Fruit fly (Drosophila melanogaster) whole organism, embryonic: ENCODE results near the gene Tnks.
A peak's percentile ranks its signal among the peaks of the same experiment; 100 is the strongest.

Source experiments
- CG11723 ChIP-seq: fragments of 200-800 bp; sonication (Bioruptor generic); optimal IDR thresholded peaks from 2 replicates; lab custom pipeline; 2017; ENCODE audit warnings: missing biosample characterization, mild to moderate bottlenecking, missing genetic modification characterization
- CG12744 ChIP-seq: fragments of 200-800 bp; sonication (Bioruptor generic); optimal IDR thresholded peaks from 2 replicates; lab custom pipeline; 2016; ENCODE audit warnings: missing biosample characterization, missing genetic modification characterization
- CG14965 ChIP-seq: fragments of 200-800 bp; sonication (Bioruptor generic); optimal IDR thresholded peaks from 2 replicates; lab custom pipeline; 2016; ENCODE audit warnings: missing biosample characterization, missing genetic modification characterization, borderline replicate concordance
- CG15011 ChIP-seq: fragments of 200-800 bp; sonication (Bioruptor generic); optimal IDR thresholded peaks from 3 replicates; lab custom pipeline; 2018; ENCODE audit warnings: missing biosample characterization, mild to moderate bottlenecking, missing genetic modification characterization
- CG1647 ChIP-seq: fragments of 200-800 bp; sonication (Bioruptor generic); optimal IDR thresholded peaks from 3 replicates; lab custom pipeline; 2016; ENCODE audit warnings: missing biosample characterization, missing genetic modification characterization
- CG17912 ChIP-seq: fragments of 200-800 bp; sonication (Bioruptor generic); optimal IDR thresholded peaks from 2 replicates; lab custom pipeline; 2018; ENCODE audit warnings: missing biosample characterization, mild to moderate bottlenecking, missing genetic modification characterization
- CG18476 ChIP-seq: fragments of 200-800 bp; sonication (Bioruptor generic); optimal IDR thresholded peaks from 2 replicates; lab custom pipeline; 2016; ENCODE audit warnings: missing biosample characterization, mild to moderate bottlenecking, missing genetic modification characterization
- CG18619 ChIP-seq: fragments of 200-800 bp; sonication (Bioruptor generic); optimal IDR thresholded peaks from 3 replicates; lab custom pipeline; 2017; ENCODE audit warnings: missing biosample characterization, mild to moderate bottlenecking, missing genetic modification characterization
- CG2116 ChIP-seq: fragments of 200-800 bp; sonication (Bioruptor generic); optimal IDR thresholded peaks from 3 replicates; lab custom pipeline; 2018; ENCODE audit warnings: missing biosample characterization, mild to moderate bottlenecking, missing genetic modification characterization
- CG2129 ChIP-seq: fragments of 200-800 bp; sonication (Bioruptor generic); IDR thresholded peaks from 2 replicates; pipeline ENCODE4 v1.3.6; 2022; ENCODE audit warnings: missing biosample characterization, missing genetic modification characterization; ENCODE audit not compliant: partially characterized antibody
- CG3065 ChIP-seq: fragments of 200-800 bp; sonication (Bioruptor generic); optimal IDR thresholded peaks from 2 replicates; lab custom pipeline; 2016; ENCODE audit warnings: missing biosample characterization, missing genetic modification characterization
- CG34376 ChIP-seq: fragments of 200-800 bp; sonication (Bioruptor generic); optimal IDR thresholded peaks from 2 replicates; lab custom pipeline; 2018; ENCODE audit warnings: missing biosample characterization, mild to moderate bottlenecking, missing genetic modification characterization
- CG7987 ChIP-seq: fragments of 200-800 bp; sonication (Bioruptor generic); optimal IDR thresholded peaks from 2 replicates; lab custom pipeline; 2018; ENCODE audit warnings: missing biosample characterization, mild to moderate bottlenecking, missing genetic modification characterization, moderate library complexity
- CG8924 ChIP-seq: fragments of 200-800 bp; optimal IDR thresholded peaks from 3 replicates; lab custom pipeline; 2019; ENCODE audit warnings: missing biosample characterization, mild to moderate bottlenecking, missing genetic modification characterization, moderate library complexity
- CG9817 ChIP-seq: fragments of 200-800 bp; sonication (Bioruptor generic); optimal IDR thresholded peaks from 2 replicates; lab custom pipeline; 2018; ENCODE audit warnings: missing biosample characterization, mild to moderate bottlenecking, missing genetic modification characterization, moderate library complexity
- CG9932 ChIP-seq: fragments of 200-800 bp; sonication (Bioruptor generic); IDR thresholded peaks from 2 replicates; pipeline ENCODE4 v1.3.6; 2022; ENCODE audit warnings: missing biosample characterization, missing genetic modification characterization
- Dbx ChIP-seq: fragments of 200-800 bp; sonication (Bioruptor generic); IDR thresholded peaks from 3 replicates; pipeline ENCODE4 v1.3.6; 2022; ENCODE audit warnings: missing biosample characterization, missing genetic modification characterization
- Dip3 ChIP-seq: fragments of 200-800 bp; sonication (Bioruptor generic); optimal IDR thresholded peaks from 3 replicates; lab custom pipeline; 2016; ENCODE audit warnings: missing biosample characterization, missing genetic modification characterization
- Dll ChIP-seq: fragments of 200-800 bp; sonication (Bioruptor generic); IDR thresholded peaks from 4 replicates; pipeline ENCODE4 v1.3.6; 2022; ENCODE audit warnings: missing biosample characterization, missing genetic modification characterization; ENCODE audit not compliant: partially characterized antibody
- Dp ChIP-seq: fragments of 200-800 bp; sonication (Bioruptor generic); optimal IDR thresholded peaks from 2 replicates; lab custom pipeline; 2018; ENCODE audit warnings: missing biosample characterization, mild to moderate bottlenecking, missing genetic modification characterization, moderate library complexity
- Hmx ChIP-seq: fragments of 200-800 bp; sonication (Bioruptor generic); optimal IDR thresholded peaks from 2 replicates; lab custom pipeline; 2016; ENCODE audit warnings: missing biosample characterization, missing genetic modification characterization
- Hr3 ChIP-seq: fragments of 200-800 bp; sonication (Bioruptor generic); optimal IDR thresholded peaks from 3 replicates; lab custom pipeline; 2016; ENCODE audit warnings: missing biosample characterization, missing genetic modification characterization
- Jarid2 ChIP-seq: fragments of 200-800 bp; sonication (Bioruptor generic); optimal IDR thresholded peaks from 3 replicates; lab custom pipeline; 2017; ENCODE audit warnings: mild to moderate bottlenecking, missing biosample characterization, missing genetic modification reagents, missing genetic modification characterization
- Mes4 ChIP-seq: fragments of 200-800 bp; sonication (Bioruptor generic); optimal IDR thresholded peaks from 2 replicates; lab custom pipeline; 2016; ENCODE audit warnings: missing biosample characterization, missing genetic modification characterization
- Ptx1 ChIP-seq: fragments of 200-800 bp; sonication (Bioruptor generic); IDR thresholded peaks from 2 replicates; pipeline ENCODE4 v1.3.6; 2022; ENCODE audit warnings: missing biosample characterization, missing genetic modification characterization
- Taf1 ChIP-seq: fragments of 200-800 bp; sonication (Bioruptor generic); IDR thresholded peaks from 2 replicates; pipeline ENCODE4 v1.3.6; 2022; ENCODE audit warnings: missing biosample characterization, missing genetic modification characterization
- Usf ChIP-seq: fragments of 200-800 bp; sonication (Bioruptor generic); optimal IDR thresholded peaks from 2 replicates; lab custom pipeline; 2017; ENCODE audit warnings: missing genotype, missing biosample characterization, missing genetic modification characterization
- Xbp1 ChIP-seq: fragments of 200-800 bp; sonication (Bioruptor generic); optimal IDR thresholded peaks from 3 replicates; lab custom pipeline; 2016; ENCODE audit warnings: missing biosample characterization, mild to moderate bottlenecking, missing genetic modification characterization
- ac ChIP-seq: fragments of 200-800 bp; sonication (Bioruptor generic); optimal IDR thresholded peaks from 3 replicates; lab custom pipeline; 2017; ENCODE audit warnings: missing biosample characterization, mild to moderate bottlenecking, missing genetic modification characterization
- ase ChIP-seq: fragments of 200-800 bp; sonication (Bioruptor generic); IDR thresholded peaks from 3 replicates; pipeline ENCODE4 v1.3.6; 2022; ENCODE audit warnings: missing biosample characterization, missing genetic modification characterization
- ato ChIP-seq: fragments of 200-800 bp; sonication (Bioruptor generic); IDR thresholded peaks from 2 replicates; pipeline ENCODE4 v1.3.6; 2022; ENCODE audit warnings: missing biosample characterization, missing genetic modification characterization; ENCODE audit not compliant: partially characterized antibody
- br ChIP-seq: fragments of >200 bp; optimal IDR thresholded peaks from 2 replicates; lab custom pipeline; 2017
- chinmo ChIP-seq: fragments of 200-800 bp; sonication (Bioruptor generic); IDR thresholded peaks from 4 replicates; pipeline ENCODE4 v1.3.6; 2022; ENCODE audit warnings: missing biosample characterization, missing genetic modification characterization; ENCODE audit not compliant: partially characterized antibody
- danr ChIP-seq: fragments of 200-800 bp; sonication (Bioruptor generic); IDR thresholded peaks from 2 replicates; pipeline ENCODE4 v1.3.6; 2022; ENCODE audit warnings: missing biosample characterization, missing genetic modification characterization
- dimm ChIP-seq: fragments of 200-800 bp; sonication (Bioruptor generic); IDR thresholded peaks from 2 replicates; pipeline ENCODE4 v1.3.6; 2022; ENCODE audit warnings: missing biosample characterization, missing genetic modification characterization
- ftz-f1 ChIP-seq: fragments of 200-800 bp; sonication (Bioruptor generic); optimal IDR thresholded peaks from 2 replicates; lab custom pipeline; 2016; ENCODE audit warnings: missing biosample characterization, missing genetic modification characterization
- gro ChIP-seq: fragments of 200-800 bp; sonication (Bioruptor generic); optimal IDR thresholded peaks from 2 replicates; lab custom pipeline; 2016; ENCODE audit warnings: missing biosample characterization, missing genetic modification characterization
- ham ChIP-seq: fragments of 200-800 bp; sonication (Bioruptor generic); IDR thresholded peaks from 2 replicates; pipeline ENCODE4 v1.3.6; 2022; ENCODE audit warnings: missing biosample characterization, missing genetic modification characterization
- hkb ChIP-seq, 2 experiments: fragments of 200-800 bp in 1 of 2; fragments of >200 bp in 1 of 2; sonication (Bioruptor generic) in 1 of 2; IDR thresholded peaks in 1 of 2; optimal IDR thresholded peaks in 1 of 2; 2 replicates each; pipeline versions ENCODE4 v1.3.6 to Lab custom; 2017 to 2022; ENCODE audit warnings: missing biosample characterization in 1 of 2, missing genetic modification characterization in 1 of 2
- inv ChIP-seq: fragments of 200-800 bp; sonication (Bioruptor generic); IDR thresholded peaks from 2 replicates; pipeline ENCODE4 v1.3.6; 2022; ENCODE audit warnings: missing biosample characterization, missing genetic modification characterization; ENCODE audit not compliant: partially characterized antibody
- knrl ChIP-seq: fragments of 200-800 bp; sonication (Bioruptor generic); IDR thresholded peaks from 3 replicates; pipeline ENCODE4 v1.3.6; 2022; ENCODE audit warnings: missing biosample characterization, missing genetic modification characterization; ENCODE audit not compliant: partially characterized antibody
- lilli ChIP-seq: fragments of 200-800 bp; sonication (Bioruptor generic); optimal IDR thresholded peaks from 3 replicates; lab custom pipeline; 2016; ENCODE audit warnings: missing biosample characterization, missing genetic modification characterization
- luna ChIP-seq: fragments of 200-800 bp; sonication (Bioruptor generic); optimal IDR thresholded peaks from 2 replicates; lab custom pipeline; 2016; ENCODE audit warnings: missing biosample characterization, missing genetic modification characterization
- mam ChIP-seq: fragments of 200-800 bp; sonication (Bioruptor generic); optimal IDR thresholded peaks from 3 replicates; lab custom pipeline; 2016; ENCODE audit warnings: missing biosample characterization, missing genetic modification characterization
- nau ChIP-seq: fragments of 200-800 bp; sonication (Bioruptor generic); optimal IDR thresholded peaks from 3 replicates; lab custom pipeline; 2017; ENCODE audit warnings: missing biosample characterization, mild to moderate bottlenecking, missing genetic modification characterization, missing genetic modification reagents
- pan ChIP-seq, 4 experiments: fragments of >200 bp in 3 of 4; fragments of 200-800 bp in 1 of 4; sonication (Bioruptor generic) in 1 of 4; optimal IDR thresholded peaks in 3 of 4; IDR thresholded peaks in 1 of 4; 2 replicates each; pipeline versions ENCODE4 v1.3.6 to Lab custom; 2017 to 2022; ENCODE audit warnings: missing biosample characterization in 2 of 4, missing genetic modification characterization in 2 of 4, mixed read lengths in 1 of 4
- pzg ChIP-seq: fragments of 200-800 bp; sonication (Bioruptor generic); optimal IDR thresholded peaks from 3 replicates; lab custom pipeline; 2018; ENCODE audit warnings: missing biosample characterization, mild to moderate bottlenecking, missing genetic modification characterization, moderate library complexity
- sna ChIP-seq: fragments of 200-800 bp; sonication (Bioruptor generic); IDR thresholded peaks from 2 replicates; pipeline ENCODE4 v1.3.6; 2022; ENCODE audit warnings: missing biosample characterization, missing genetic modification characterization; ENCODE audit not compliant: partially characterized antibody
- vfl ChIP-seq: fragments of 200-800 bp; sonication (Bioruptor generic); optimal IDR thresholded peaks from 2 replicates; lab custom pipeline; 2016; ENCODE audit warnings: missing biosample characterization, missing genetic modification characterization

Tnks gene

DNA sequence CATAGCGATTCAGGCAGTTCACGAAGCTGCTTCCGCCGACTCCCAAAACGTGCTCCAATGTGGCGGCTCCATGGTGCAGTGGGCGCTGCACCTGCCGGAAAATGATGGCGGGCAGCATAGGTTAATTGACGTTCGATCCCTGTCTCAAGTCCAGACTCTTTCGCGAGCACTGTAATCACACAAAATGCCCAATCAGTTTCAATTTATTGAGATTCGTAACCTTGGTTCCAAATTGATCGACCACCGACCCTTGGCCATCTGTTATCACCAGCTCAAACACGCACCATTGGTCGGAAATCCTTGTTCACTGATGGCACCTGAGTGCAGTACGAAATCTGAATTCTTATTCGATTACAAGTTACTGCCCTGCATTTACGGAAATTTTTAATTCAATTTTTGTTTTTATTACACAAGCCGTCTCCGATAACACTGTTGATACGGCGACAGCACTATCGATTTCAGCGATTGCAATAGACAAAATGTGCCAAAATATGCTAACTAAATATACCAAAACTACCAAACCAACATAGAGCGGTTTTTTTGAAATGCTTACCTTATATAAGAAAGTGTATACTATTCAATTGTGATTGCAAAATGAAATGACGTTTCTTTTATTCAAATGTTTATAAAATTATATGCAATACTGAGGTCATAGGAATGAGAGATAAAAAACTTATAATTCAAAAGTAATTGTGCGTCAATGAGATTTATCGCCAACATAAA is 25.8 kb upstream of the Tnks start, which contains the start of gene CLS (continued):
- no peak for TF ChIP-seq CG3065 (GFP tag; lab: Kevin White, UChicago)
- no peak for TF ChIP-seq CG34376
- TF ChIP-seq Taf1: no peak
- TF ChIP-seq dimm (GFP tag; lab: Robert Waterston, UW): no peak
- TF ChIP-seq CG7987 (GFP tag; lab: Kevin White, UChicago): no peak
- TF ChIP-seq CG12744 (GFP tag; lab: Kevin White, UChicago): no peak
- no peak for TF ChIP-seq mam (GFP tag; lab: Kevin White, UChicago)
- 0 out of 2 replicates have a peak, but pooled peaks have one; percentile 25 for TF ChIP-seq sna (GFP tag; lab: Robert Waterston, UW)
- no peak for TF ChIP-seq CG17912 (GFP tag; lab: Kevin White, UChicago)
- TF ChIP-seq Hmx (GFP tag; lab: Kevin White, UChicago): no peak
- no peak for TF ChIP-seq CG2129 (GFP tag; lab: Robert Waterston, UW)
- peak; percentile 32; the same call in 1 of the 2 replicates for TF ChIP-seq ato
- TF ChIP-seq CG2116: peak; percentile 59
- TF ChIP-seq Dbx (GFP tag; lab: Robert Waterston, UW): no peak
- TF ChIP-seq nau (GFP tag; lab: Kevin White, UChicago): no peak
- TF ChIP-seq knrl (GFP tag; lab: Robert Waterston, UW): peak; percentile 45; the same call in 2 of the 3 replicates
- no peak for TF ChIP-seq gro (GFP tag; lab: Kevin White, UChicago)
- TF ChIP-seq ase (GFP tag; lab: Robert Waterston, UW): no peak
- TF ChIP-seq ftz-f1 (GFP tag; lab: Kevin White, UChicago): peak; percentile 36
- TF ChIP-seq Dll: peak; percentile 71
- TF ChIP-seq danr (GFP tag; lab: Robert Waterston, UW): no peak
- TF ChIP-seq Dp: peak; percentile 83
- no peak for TF ChIP-seq chinmo (GFP tag; lab: Robert Waterston, UW)
- no peak for TF ChIP-seq CG18619 (GFP tag; lab: Kevin White, UChicago)
- peak; percentile 75 for TF ChIP-seq pzg (GFP tag; lab: Kevin White, UChicago)
- TF ChIP-seq Hr3 (GFP tag; lab: Kevin White, UChicago): no peak
- no peak for TF ChIP-seq hkb (optimal IDR thresholded peaks at IDR 0.05; lab: Kevin White, UChicago)
- TF ChIP-seq hkb (GFP tag; IDR thresholded peaks at IDR 0.05; lab: Robert Waterston, UW): no peak
- no peak for TF ChIP-seq CG8924
- no peak for TF ChIP-seq Xbp1 (GFP tag; lab: Kevin White, UChicago)
- no peak for TF ChIP-seq Ptx1
- TF ChIP-seq CG14965 (GFP tag; lab: Kevin White, UChicago): no peak
- no peak for TF ChIP-seq CG9932 (GFP tag; lab: Robert Waterston, UW)
- TF ChIP-seq Dip3 (GFP tag; lab: Kevin White, UChicago): no peak
- TF ChIP-seq ham (GFP tag; lab: Robert Waterston, UW): no peak
- TF ChIP-seq CG11723 (GFP tag; lab: Kevin White, UChicago): no peak
- no peak for TF ChIP-seq ac (GFP tag; lab: Kevin White, UChicago)
- TF ChIP-seq inv (GFP tag; lab: Robert Waterston, UW): peak; percentile 15; the same call in 1 of the 2 replicates
- TF ChIP-seq Usf (GFP tag; lab: Kevin White, UChicago): no peak
- TF ChIP-seq Mes4 (GFP tag; lab: Kevin White, UChicago): no peak
- TF ChIP-seq pan (optimal IDR thresholded peaks at IDR 0.05; lab: Kevin White, UChicago): no peak
- TF ChIP-seq pan (GFP tag; optimal IDR thresholded peaks at IDR 0.05 in 1 of 2, IDR thresholded peaks at IDR 0.05 in 1 of 2): no peak
- no peak for TF ChIP-seq CG1647 (GFP tag; lab: Kevin White, UChicago)
- no peak for TF ChIP-seq vfl
- no peak for TF ChIP-seq CG9817 (tag; lab: Kevin White, UChicago)
- TF ChIP-seq CG15011 (GFP tag; lab: Kevin White, UChicago): no peak
- TF ChIP-seq luna: no peak
- no peak for TF ChIP-seq br (lab: Kevin White, UChicago)
- no peak for TF ChIP-seq Jarid2 (GFP tag; lab: Kevin White, UChicago)
- TF ChIP-seq lilli (GFP tag; lab: Kevin White, UChicago): no peak
- no peak for TF ChIP-seq CG18476 (GFP tag; lab: Kevin White, UChicago)
